Worm (Caenorhabditis elegans) whole organism, L4/young adult: ENCODE results near the gene srd-42.

Experiments used
- W03F9.2 ChIP-seq: fragments of 150-350 bp; optimal IDR thresholded peaks from 2 replicates; lab custom pipeline; 2014; ENCODE audit warnings: missing biosample characterization, missing genetic modification characterization
- him-1 ChIP-seq: sonication (generic microtip); optimal IDR thresholded peaks from 2 replicates; lab custom pipeline; 2016; ENCODE audit warnings: missing genotype, missing genetic modification reagents, missing genetic modification characterization, missing compliant biosample characterization

DNA sequence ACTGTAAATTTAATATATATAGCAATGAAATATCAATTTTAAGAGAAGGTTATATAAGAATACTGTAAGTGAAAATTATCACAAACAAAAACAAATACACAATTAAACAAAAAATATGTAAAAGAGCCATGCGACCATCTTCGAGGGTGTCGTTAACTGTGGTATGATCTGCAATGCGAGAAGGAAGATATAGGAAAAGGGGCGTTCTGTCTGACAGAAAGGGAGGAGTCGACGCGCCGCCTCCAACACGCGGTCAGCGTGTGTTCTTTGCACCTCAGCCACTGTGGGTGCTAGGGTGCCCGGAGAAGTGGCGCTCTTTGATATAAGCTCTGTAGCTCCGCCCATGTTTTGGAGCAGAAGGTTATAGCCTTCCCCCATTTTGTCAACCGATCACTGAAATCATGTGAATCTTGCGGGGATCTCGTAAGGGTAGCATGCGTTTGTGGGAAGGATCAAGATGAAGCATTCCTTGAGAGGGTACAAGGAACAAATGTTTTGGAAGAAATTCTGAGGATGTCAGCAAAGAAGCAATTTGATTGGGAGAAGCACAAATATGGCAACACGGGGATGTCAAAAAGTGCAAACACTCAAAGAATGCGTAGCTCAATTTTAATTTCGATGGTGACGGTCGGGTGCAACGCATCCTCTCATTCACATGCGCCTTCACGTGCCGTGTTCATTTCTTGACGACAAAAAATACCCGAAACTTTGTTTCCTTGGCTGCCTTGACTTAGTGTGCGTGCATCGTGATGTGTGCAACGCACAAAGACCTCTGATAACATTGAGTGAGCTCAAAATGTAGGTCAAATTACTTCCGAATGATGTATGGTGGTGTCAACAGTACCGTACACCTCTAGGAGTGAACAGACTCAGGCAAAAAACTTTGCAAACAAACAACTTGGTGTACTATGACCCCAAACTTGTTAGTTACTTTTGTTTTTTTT, 47.8 kb upstream of the srd-42 start, which contains the start of gene mxl-3:
- TF ChIP-seq him-1 (no peak), W03F9.2 (tag; lab: Kevin White, UChicago) (no peak)
